Fruit fly (Drosophila melanogaster) whole organism, adult: Measurements from ENCODE around the gene Nt5a.

Experiments used
- CG1620 ChIP-seq: fragments of 200-800 bp; sonication (Bioruptor generic); optimal IDR thresholded peaks from 2 replicates; lab custom pipeline; 2016; ENCODE audit warnings: missing biosample characterization, missing genetic modification characterization
- CG33017 ChIP-seq: fragments of 200-800 bp; sonication (Bioruptor generic); optimal IDR thresholded peaks from 2 replicates; lab custom pipeline; 2018; ENCODE audit warnings: missing biosample characterization, mild to moderate bottlenecking, missing genetic modification characterization, moderate library complexity
- CG7101 ChIP-seq: fragments of 200-800 bp; sonication (Bioruptor generic); optimal IDR thresholded peaks from 2 replicates; lab custom pipeline; 2018; ENCODE audit warnings: missing biosample characterization, mild to moderate bottlenecking, missing genetic modification characterization, moderate library complexity
- Clk ChIP-seq: fragments of 200-800 bp; sonication (Bioruptor generic); optimal IDR thresholded peaks from 2 replicates; lab custom pipeline; 2017; ENCODE audit warnings: missing biosample characterization, missing genetic modification characterization
- Crg-1 ChIP-seq: fragments of 200-800 bp; sonication (Bioruptor generic); optimal IDR thresholded peaks from 2 replicates; lab custom pipeline; 2016; ENCODE audit warnings: missing biosample characterization, missing genetic modification characterization
- bab1 ChIP-seq: fragments of 200-800 bp; sonication (Bioruptor generic); optimal IDR thresholded peaks from 3 replicates; lab custom pipeline; 2019; ENCODE audit warnings: missing biosample characterization, mild to moderate bottlenecking, missing genetic modification characterization, moderate library complexity
- cnc ChIP-seq, 2 experiments: fragments of >200 bp; optimal IDR thresholded peaks; 2 replicates each; lab custom pipeline; 2017
- kay ChIP-seq: fragments of 200-800 bp; sonication (Bioruptor generic); peaks from one replicate; lab custom pipeline; 2016; ENCODE audit warnings: missing biosample characterization, missing genetic modification characterization, borderline replicate concordance
- ovo ChIP-seq: fragments of 200-800 bp; sonication (Bioruptor generic); optimal IDR thresholded peaks from 2 replicates; lab custom pipeline; 2016; ENCODE audit warnings: missing biosample characterization, missing genetic modification characterization
- pad ChIP-seq: fragments of 200-800 bp; sonication (Bioruptor generic); optimal IDR thresholded peaks from 3 replicates; lab custom pipeline; 2017; ENCODE audit warnings: missing biosample characterization, missing genetic modification characterization, mild to moderate bottlenecking, moderate library complexity, missing genetic modification reagents
- tj ChIP-seq: fragments of 200-800 bp; sonication (Bioruptor generic); optimal IDR thresholded peaks from 3 replicates; lab custom pipeline; 2017; ENCODE audit warnings: missing biosample characterization, mild to moderate bottlenecking, missing genetic modification characterization, moderate library complexity
- toe ChIP-seq: fragments of 200-800 bp; sonication (Bioruptor generic); optimal IDR thresholded peaks from 2 replicates; lab custom pipeline; 2016; ENCODE audit warnings: missing biosample characterization, missing genetic modification characterization

DNA sequence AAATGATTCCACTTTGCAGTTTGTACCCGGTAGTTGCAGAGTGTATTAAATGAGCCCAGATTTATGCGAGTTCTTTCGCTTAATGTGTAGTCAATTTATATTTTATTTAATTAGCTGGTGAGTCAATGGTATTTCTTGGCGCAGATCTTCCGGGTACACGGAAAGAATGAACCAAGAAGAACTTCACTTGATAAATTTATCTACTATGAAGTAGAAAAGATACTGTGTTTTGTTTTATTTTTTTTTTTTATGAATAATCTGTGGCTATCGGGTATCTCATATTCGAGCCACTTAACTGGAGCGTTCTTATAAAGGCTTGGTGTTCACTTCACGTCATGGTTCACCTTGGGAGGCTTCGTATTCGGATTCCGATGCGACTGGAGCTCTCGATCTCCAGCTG is 42.2 kb downstream of the Nt5a start:
- no peak for TF ChIP-seq ovo (GFP tag; lab: Kevin White, UChicago)
- TF ChIP-seq CG33017 (tag; lab: Kevin White, UChicago), result no peak
- TF ChIP-seq Crg-1 (GFP tag; lab: Kevin White, UChicago), result no peak
- no peak for TF ChIP-seq toe (GFP tag; lab: Kevin White, UChicago)
- no peak for TF ChIP-seq tj (GFP tag; lab: Kevin White, UChicago)
- no peak for TF ChIP-seq cnc (optimal IDR thresholded peaks at IDR 0.05; lab: Kevin White, UChicago)
- TF ChIP-seq pad (GFP tag; lab: Kevin White, UChicago), result no peak
- no peak for TF ChIP-seq CG1620
- no peak for TF ChIP-seq kay (GFP tag; lab: Kevin White, UChicago)
- no peak for TF ChIP-seq bab1 (GFP tag; lab: Kevin White, UChicago)
- TF ChIP-seq CG7101 (tag; lab: Kevin White, UChicago), result no peak
- TF ChIP-seq Clk (GFP tag; lab: Kevin White, UChicago), result no peak
